Fruit fly (Drosophila melanogaster) whole organism, embryonic: Measurements from ENCODE around the gene CG17996.

Experiments
- Bgb ChIP-seq: fragments of 200-800 bp; sonication (Bioruptor generic); IDR thresholded peaks from 2 replicates; pipeline ENCODE4 v1.3.6; 2022; ENCODE audit warnings: missing biosample characterization, missing genetic modification characterization; ENCODE audit not compliant: partially characterized antibody
- CG10209 ChIP-seq: fragments of 200-800 bp; sonication (Bioruptor generic); optimal IDR thresholded peaks from 3 replicates; lab custom pipeline; 2017; ENCODE audit warnings: missing biosample characterization, mild to moderate bottlenecking, missing genetic modification characterization, missing genetic modification reagents
- CG10543 ChIP-seq: fragments of 200-800 bp; sonication (Bioruptor generic); optimal IDR thresholded peaks from 3 replicates; lab custom pipeline; 2017; ENCODE audit warnings: missing biosample characterization, mild to moderate bottlenecking, missing genetic modification characterization, moderate library complexity
- CG11456 ChIP-seq: fragments of 200-800 bp; sonication (Bioruptor generic); IDR thresholded peaks from 3 replicates; pipeline ENCODE4 v1.3.6; 2022; ENCODE audit warnings: missing biosample characterization, missing genetic modification characterization
- CG13287 ChIP-seq: fragments of 200-800 bp; sonication (Bioruptor generic); IDR thresholded peaks from 2 replicates; pipeline ENCODE4 v1.3.6; 2022; ENCODE audit warnings: missing biosample characterization, missing genetic modification characterization; ENCODE audit not compliant: partially characterized antibody
- CG1602 ChIP-seq: fragments of 200-800 bp; sonication (Bioruptor generic); optimal IDR thresholded peaks from 3 replicates; lab custom pipeline; 2016; ENCODE audit warnings: missing biosample characterization, missing genetic modification characterization
- CG16813 ChIP-seq: fragments of 200-800 bp; sonication (Bioruptor generic); IDR thresholded peaks from 3 replicates; pipeline ENCODE4 v1.3.6; 2022; ENCODE audit warnings: missing biosample characterization, missing genetic modification characterization; ENCODE audit not compliant: partially characterized antibody
- CG17385 ChIP-seq: fragments of 200-800 bp; sonication (Bioruptor generic); optimal IDR thresholded peaks from 3 replicates; lab custom pipeline; 2018; ENCODE audit warnings: missing biosample characterization, mild to moderate bottlenecking, missing genetic modification characterization
- CG17612 ChIP-seq: fragments of 200-800 bp; sonication (Bioruptor generic); IDR thresholded peaks from 2 replicates; pipeline ENCODE4 v1.3.6; 2022; ENCODE audit warnings: missing biosample characterization, missing genetic modification characterization
- CG17802 ChIP-seq: fragments of 200-800 bp; sonication (Bioruptor generic); optimal IDR thresholded peaks from 2 replicates; lab custom pipeline; 2018; ENCODE audit warnings: missing biosample characterization, mild to moderate bottlenecking, missing genetic modification characterization, moderate library complexity
- CG2875 ChIP-seq: fragments of 200-800 bp; sonication (Bioruptor generic); optimal IDR thresholded peaks from 2 replicates; lab custom pipeline; 2017; ENCODE audit warnings: missing biosample characterization, mild to moderate bottlenecking, missing genetic modification characterization, missing genetic modification reagents
- CG31224 ChIP-seq: fragments of 200-800 bp; sonication (Bioruptor generic); IDR thresholded peaks from 2 replicates; pipeline ENCODE4 v1.3.6; 2022; ENCODE audit warnings: missing biosample characterization, missing genetic modification characterization
- CG32772 ChIP-seq: fragments of 200-800 bp; sonication (Bioruptor generic); IDR thresholded peaks from 2 replicates; pipeline ENCODE4 v1.3.6; 2022; ENCODE audit warnings: missing biosample characterization, missing genetic modification characterization
- CG34224 ChIP-seq: fragments of 200-800 bp; sonication (Bioruptor generic); IDR thresholded peaks from 3 replicates; pipeline ENCODE4 v1.3.6; 2022; ENCODE audit warnings: missing biosample characterization, missing genetic modification characterization; ENCODE audit not compliant: partially characterized antibody
- CG34376 ChIP-seq: fragments of 200-800 bp; sonication (Bioruptor generic); optimal IDR thresholded peaks from 2 replicates; lab custom pipeline; 2018; ENCODE audit warnings: missing biosample characterization, mild to moderate bottlenecking, missing genetic modification characterization
- CG34422 ChIP-seq: fragments of 200-800 bp; sonication (Bioruptor generic); IDR thresholded peaks from 3 replicates; pipeline ENCODE4 v1.3.6; 2022; ENCODE audit warnings: missing biosample characterization, missing genetic modification characterization
- CG4820 ChIP-seq: fragments of 200-800 bp; sonication (Bioruptor generic); optimal IDR thresholded peaks from 3 replicates; lab custom pipeline; 2016; ENCODE audit warnings: missing biosample characterization, missing genetic modification characterization
- CG6272 ChIP-seq: fragments of 200-800 bp; sonication (Bioruptor generic); IDR thresholded peaks from 2 replicates; pipeline ENCODE4 v1.3.6; 2022; ENCODE audit warnings: missing biosample characterization, missing genetic modification characterization
- CG6765 ChIP-seq: fragments of 200-800 bp; sonication (Bioruptor generic); optimal IDR thresholded peaks from 3 replicates; lab custom pipeline; 2017; ENCODE audit warnings: missing biosample characterization, mild to moderate bottlenecking, missing genetic modification characterization
- CG7963 ChIP-seq: fragments of 200-800 bp; sonication (Bioruptor generic); IDR thresholded peaks from 3 replicates; pipeline ENCODE4 v1.3.6; 2022; ENCODE audit warnings: missing biosample characterization, missing genetic modification characterization; ENCODE audit not compliant: partially characterized antibody
- CG8089 ChIP-seq: fragments of 200-800 bp; sonication (Bioruptor generic); optimal IDR thresholded peaks from 3 replicates; lab custom pipeline; 2016; ENCODE audit warnings: missing biosample characterization, missing genetic modification characterization
- CG8359 ChIP-seq: fragments of 200-800 bp; sonication (Bioruptor generic); optimal IDR thresholded peaks from 2 replicates; lab custom pipeline; 2017; ENCODE audit warnings: missing biosample characterization, mild to moderate bottlenecking, missing genetic modification characterization, borderline replicate concordance
- CG9817 ChIP-seq: fragments of 200-800 bp; sonication (Bioruptor generic); optimal IDR thresholded peaks from 2 replicates; lab custom pipeline; 2018; ENCODE audit warnings: missing biosample characterization, mild to moderate bottlenecking, missing genetic modification characterization, moderate library complexity
- CTCF ChIP-seq: fragments of 200-800 bp; sonication (Bioruptor generic); optimal IDR thresholded peaks from 2 replicates; lab custom pipeline; 2017; ENCODE audit warnings: missing biosample characterization, mild to moderate bottlenecking, missing genetic modification characterization, moderate library complexity
- CoRest ChIP-seq: fragments of 200-800 bp; sonication (Bioruptor generic); optimal IDR thresholded peaks from 3 replicates; lab custom pipeline; 2018; ENCODE audit warnings: missing biosample characterization, mild to moderate bottlenecking, missing genetic modification characterization, moderate library complexity
- ERR ChIP-seq: fragments of 200-800 bp; sonication (Bioruptor generic); optimal IDR thresholded peaks from 2 replicates; lab custom pipeline; 2016; ENCODE audit warnings: missing biosample characterization, missing genetic modification characterization
- HHEX ChIP-seq: fragments of 200-800 bp; sonication (Bioruptor generic); optimal IDR thresholded peaks from 3 replicates; lab custom pipeline; 2017; ENCODE audit warnings: missing biosample characterization, mild to moderate bottlenecking, missing genetic modification characterization, missing genetic modification reagents
- HmgD ChIP-seq: fragments of 200-800 bp; sonication (Bioruptor generic); optimal IDR thresholded peaks from 3 replicates; lab custom pipeline; 2016; ENCODE audit warnings: missing biosample characterization, missing genetic modification characterization
- Hr78 ChIP-seq, 2 experiments: fragments of 200-800 bp in 1 of 2; fragments of >200 bp in 1 of 2; sonication (Bioruptor generic) in 1 of 2; optimal IDR thresholded peaks; 2 replicates each; lab custom pipeline; 2017 to 2019; ENCODE audit warnings: missing biosample characterization in 2 of 2, missing genetic modification characterization in 2 of 2, mild to moderate bottlenecking in 1 of 2, moderate library complexity in 1 of 2
- Opbp ChIP-seq: fragments of 200-800 bp; sonication (Bioruptor generic); IDR thresholded peaks from 3 replicates; pipeline ENCODE4 v1.3.6; 2022; ENCODE audit warnings: missing biosample characterization, missing genetic modification characterization; ENCODE audit not compliant: partially characterized antibody
- Side ChIP-seq: fragments of 200-800 bp; sonication (Bioruptor generic); optimal IDR thresholded peaks from 2 replicates; lab custom pipeline; 2016; ENCODE audit warnings: missing biosample characterization, missing genetic modification characterization
- abd-A ChIP-seq: fragments of 200-800 bp; sonication (Bioruptor generic); optimal IDR thresholded peaks from 3 replicates; lab custom pipeline; 2019; ENCODE audit warnings: missing biosample characterization, mild to moderate bottlenecking, missing genetic modification characterization, moderate library complexity
- ato ChIP-seq: fragments of 200-800 bp; sonication (Bioruptor generic); IDR thresholded peaks from 2 replicates; pipeline ENCODE4 v1.3.6; 2022; ENCODE audit warnings: missing biosample characterization, missing genetic modification characterization; ENCODE audit not compliant: partially characterized antibody
- bbx ChIP-seq: fragments of 200-800 bp; sonication (Bioruptor generic); IDR thresholded peaks from 2 replicates; pipeline ENCODE4 v1.3.6; 2022; ENCODE audit warnings: missing biosample characterization, missing genetic modification characterization; ENCODE audit not compliant: partially characterized antibody
- caup ChIP-seq: fragments of 200-800 bp; sonication (Bioruptor generic); optimal IDR thresholded peaks from 3 replicates; lab custom pipeline; 2017; ENCODE audit warnings: missing biosample characterization, mild to moderate bottlenecking, missing genetic modification characterization, moderate library complexity; ENCODE audit not compliant: severe bottlenecking
- croc ChIP-seq: fragments of 200-800 bp; sonication (Bioruptor generic); conservative IDR thresholded peaks from 3 replicates; pipeline ENCODE4 v1.3.6; 2022; ENCODE audit warnings: missing biosample characterization, missing genetic modification characterization
- esg ChIP-seq: fragments of 200-800 bp; sonication (Bioruptor generic); conservative IDR thresholded peaks from 2 replicates; pipeline ENCODE4 v1.3.6; 2022; ENCODE audit warnings: missing biosample characterization, missing genetic modification characterization
- ewg ChIP-seq: fragments of 200-800 bp; sonication (Bioruptor generic); optimal IDR thresholded peaks from 3 replicates; lab custom pipeline; 2017; ENCODE audit warnings: mild to moderate bottlenecking, missing biosample characterization, missing genetic modification reagents, missing genetic modification characterization
- jigr1 ChIP-seq: fragments of 200-800 bp; sonication (Bioruptor generic); IDR thresholded peaks from 3 replicates; pipeline ENCODE4 v1.3.6; 2022; ENCODE audit warnings: missing biosample characterization, missing genetic modification characterization
- klu ChIP-seq: fragments of 200-800 bp; sonication (Bioruptor generic); IDR thresholded peaks from 2 replicates; pipeline ENCODE4 v1.3.6; 2022; ENCODE audit warnings: missing biosample characterization, missing genetic modification characterization
- lab ChIP-seq: fragments of 200-800 bp; sonication (Bioruptor generic); optimal IDR thresholded peaks from 3 replicates; lab custom pipeline; 2017; ENCODE audit warnings: missing biosample characterization, missing genetic modification characterization, mild to moderate bottlenecking, moderate library complexity, missing genetic modification reagents
- mirr ChIP-seq: fragments of 200-800 bp; sonication (Bioruptor generic); optimal IDR thresholded peaks from 3 replicates; lab custom pipeline; 2018; ENCODE audit warnings: missing biosample characterization, mild to moderate bottlenecking, missing genetic modification characterization
- otp ChIP-seq: fragments of 200-800 bp; sonication (Bioruptor generic); IDR thresholded peaks from 3 replicates; pipeline ENCODE4, ENCODE4 v1.3.6; 2022; ENCODE audit warnings: missing biosample characterization, missing genetic modification characterization
- pfk ChIP-seq: fragments of 200-800 bp; sonication (Bioruptor generic); optimal IDR thresholded peaks from 2 replicates; lab custom pipeline; 2018; ENCODE audit warnings: missing biosample characterization, mild to moderate bottlenecking, missing genetic modification characterization, moderate library complexity
- seq ChIP-seq: fragments of 200-800 bp; sonication (Bioruptor generic); IDR thresholded peaks from 2 replicates; pipeline ENCODE4 v1.3.6; 2022; ENCODE audit warnings: missing biosample characterization, missing genetic modification characterization
- sim ChIP-seq: fragments of 200-800 bp; sonication (Bioruptor generic); IDR thresholded peaks from 2 replicates; pipeline ENCODE4 v1.3.6; 2022; ENCODE audit warnings: missing biosample characterization, missing genetic modification characterization
- wdn ChIP-seq: fragments of 200-800 bp; sonication (Bioruptor generic); IDR thresholded peaks from 2 replicates; pipeline ENCODE4 v1.3.6; 2022; ENCODE audit warnings: missing biosample characterization, missing genetic modification characterization

The CG17996 gene

DNA sequence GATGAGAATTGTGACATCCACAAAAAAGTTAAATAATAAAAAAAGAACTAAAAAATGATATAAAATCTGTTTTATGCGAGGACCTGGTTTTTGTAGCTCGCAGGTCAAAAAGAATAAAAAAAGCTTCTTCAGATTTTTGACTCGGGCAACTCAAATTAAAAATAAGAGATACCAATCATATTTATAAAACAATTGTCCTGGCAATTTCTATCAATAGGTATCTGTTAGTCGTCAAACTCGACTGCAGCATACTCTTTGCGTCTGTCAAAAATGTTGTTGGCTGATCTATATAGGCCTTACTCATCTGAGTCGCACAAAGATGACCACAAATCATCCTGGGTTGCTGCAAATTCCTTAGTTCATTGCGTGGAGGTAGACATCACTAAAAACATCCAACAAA lies 8.2 kb downstream of the CG17996 start (continued):
- no peak for TF ChIP-seq CG13287 (GFP tag; lab: Robert Waterston, UW)
- no peak for TF ChIP-seq CTCF (GFP tag; lab: Kevin White, UChicago)
- no peak for TF ChIP-seq CG34422 (GFP tag; lab: Robert Waterston, UW)
- TF ChIP-seq pfk (GFP tag; lab: Kevin White, UChicago), result no peak
- no peak for TF ChIP-seq CG9817
- TF ChIP-seq CoRest (tag; lab: Kevin White, UChicago), result no peak
- TF ChIP-seq lab, result no peak
- TF ChIP-seq jigr1 (GFP tag; lab: Robert Waterston, UW), result no peak
- 0 out of 2 replicates have a peak, but pooled peaks have one; percentile 40 for TF ChIP-seq ato (GFP tag; lab: Robert Waterston, UW)
- no peak; the same call in 1 of the 2 replicates for TF ChIP-seq bbx (GFP tag; lab: Robert Waterston, UW)
- no peak for TF ChIP-seq ewg
- TF ChIP-seq Bgb (GFP tag; lab: Robert Waterston, UW), result peak; percentile 63; the same call in 1 of the 2 replicates
- TF ChIP-seq CG17612 (GFP tag; lab: Robert Waterston, UW), result no peak
- TF ChIP-seq CG16813 (GFP tag; lab: Robert Waterston, UW), result peak; percentile 56
- no peak for TF ChIP-seq HmgD (GFP tag; lab: Kevin White, UChicago)
- no peak for TF ChIP-seq CG31224 (GFP tag; lab: Robert Waterston, UW)
- TF ChIP-seq croc (GFP tag; lab: Robert Waterston, UW), result no peak
- no peak for TF ChIP-seq klu
- TF ChIP-seq wdn (GFP tag; lab: Robert Waterston, UW), result no peak
- TF ChIP-seq CG4820 (GFP tag; lab: Kevin White, UChicago), result no peak

DNA sequence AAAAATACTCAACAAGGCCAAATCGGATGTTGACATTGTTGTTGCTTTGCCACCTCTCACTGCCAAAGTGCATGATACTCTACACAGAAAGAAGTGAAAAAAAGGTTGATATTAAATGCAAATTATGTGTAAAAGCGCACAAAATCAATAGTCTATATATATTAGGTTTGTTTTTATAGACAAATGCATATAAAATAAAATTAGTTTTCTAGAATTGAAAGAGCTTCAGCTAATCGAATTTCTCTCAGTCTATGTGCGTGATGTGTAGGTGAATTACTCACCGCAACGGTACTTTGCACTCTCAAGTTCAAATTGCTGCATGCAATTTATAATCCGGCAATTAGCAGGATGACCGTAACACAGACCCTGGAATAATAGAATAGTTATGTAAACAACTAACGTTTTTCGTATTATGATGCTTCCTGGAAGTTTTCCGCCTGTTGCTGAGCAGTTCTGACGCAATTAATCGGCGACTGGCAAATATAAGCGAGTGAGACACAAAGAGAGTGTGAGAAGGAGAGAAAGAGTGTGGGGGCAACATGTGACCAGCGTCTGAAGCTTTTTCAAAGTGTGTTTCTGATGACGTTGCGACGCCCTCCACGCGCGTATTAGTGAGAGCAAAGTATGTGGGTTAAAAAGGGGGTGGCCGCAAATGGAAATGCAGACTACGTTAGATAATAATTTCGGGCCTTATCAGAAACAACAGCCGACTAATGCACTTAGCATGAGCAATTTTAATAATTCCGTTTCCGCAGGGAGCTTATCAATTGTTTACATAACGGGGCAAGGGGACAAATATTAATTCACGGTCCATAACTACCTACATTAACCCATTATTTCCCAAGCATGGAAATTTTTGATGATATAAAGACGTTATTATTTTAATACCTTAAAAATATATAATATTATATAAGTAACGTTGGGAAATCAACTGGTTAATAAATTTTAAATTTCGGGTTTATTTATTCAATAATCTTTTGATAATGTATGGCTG lies 9.8 kb downstream of the CG17996 start:
- TF ChIP-seq CG17802 (tag; lab: Kevin White, UChicago) (peak; percentile 67), Side (GFP tag; lab: Kevin White, UChicago) (peak; percentile 75), CG34224 (GFP tag; lab: Robert Waterston, UW) (no peak), CG6272 (GFP tag; lab: Robert Waterston, UW) (peak; percentile 92), CG10209 (GFP tag; lab: Kevin White, UChicago) (peak; percentile 84), CG34376 (GFP tag; lab: Kevin White, UChicago) (peak; percentile 20), sim (peak; percentile 94), CG6765 (peak; percentile 58), CG32772 (GFP tag; lab: Robert Waterston, UW) (peak; percentile 95), CG7963 (GFP tag; lab: Robert Waterston, UW) (no peak), CG8089 (peak; percentile 58), caup (GFP tag; lab: Kevin White, UChicago) (peak; percentile 81), CG17385 (peak; percentile 86), CG8359 (GFP tag; lab: Kevin White, UChicago) (peak; percentile 85), CG1602 (GFP tag; lab: Kevin White, UChicago) (peak; percentile 86), Opbp (GFP tag; lab: Robert Waterston, UW) (no peak), abd-A (no peak), CG10543 (no peak), ERR (GFP tag; lab: Kevin White, UChicago) (peak; percentile 34), mirr (GFP tag; lab: Kevin White, UChicago) (peak; percentile 16), esg (GFP tag; lab: Robert Waterston, UW) (peak; percentile 95), CG11456 (GFP tag; lab: Robert Waterston, UW) (peak; percentile 95), seq (GFP tag; lab: Robert Waterston, UW) (peak; percentile 92), HHEX (GFP tag; lab: Kevin White, UChicago) (peak; percentile 93), Hr78 (GFP tag; optimal IDR thresholded peaks at IDR 0.05; lab: Kevin White, UChicago) (peak in 1 of 2 experiments; percentile 94), otp (GFP tag; lab: Robert Waterston, UW) (peak; percentile 94), CG2875 (GFP tag; lab: Kevin White, UChicago) (peak; percentile 87)
